Worm (Caenorhabditis elegans) whole organism, midembryonic: Measurements from ENCODE around the gene fbxa-83.

Experiments
- flt-1 ChIP-seq: fragments of 200-800 bp; sonication (Bioruptor generic); IDR thresholded peaks from 2 replicates; pipeline ENCODE4 v1.3.6; 2022; ENCODE audit warnings: missing genetic modification characterization, missing compliant biosample characterization
- klf-2 ChIP-seq: fragments of 200-800 bp; sonication (Bioruptor generic); conservative IDR thresholded peaks from 2 replicates; pipeline ENCODE4 v1.3.6; 2022; ENCODE audit warnings: missing genetic modification reagents, missing genetic modification characterization, missing compliant biosample characterization
- med-1 ChIP-seq: sonication (generic microtip); optimal IDR thresholded peaks from 2 replicates; lab custom pipeline; 2017; ENCODE audit warnings: missing genetic modification characterization, mild to moderate bottlenecking, missing compliant biosample characterization, antibody characterized with exemption, missing genetic modification reagents; ENCODE audit not compliant: insufficient read depth
- ref-1 ChIP-seq: fragments of 200-800 bp; sonication (Bioruptor generic); conservative IDR thresholded peaks from 2 replicates; pipeline ENCODE4 v1.3.6; 2022; ENCODE audit warnings: missing genetic modification reagents, missing genetic modification characterization, missing compliant biosample characterization
- ztf-23 ChIP-seq: fragments of 200-800 bp; sonication (Bioruptor generic); IDR thresholded peaks from 2 replicates; pipeline ENCODE4 v1.3.6; 2022; ENCODE audit warnings: missing genetic modification reagents, missing genetic modification characterization, missing compliant biosample characterization

- TF ChIP-seq klf-2 (GFP tag; lab: Robert Waterston, UW) (no peak), med-1 (GFP tag; lab: Kevin White, UChicago) (no peak), ztf-23 (GFP tag; lab: Robert Waterston, UW) (no peak), flt-1 (no peak), ref-1 (GFP tag; lab: Robert Waterston, UW) (no peak)
These were observed 51.3 kb downstream of the fbxa-83 start for ce11 chrIV:14274834-14275233.
